In the genomic region with DNA sequence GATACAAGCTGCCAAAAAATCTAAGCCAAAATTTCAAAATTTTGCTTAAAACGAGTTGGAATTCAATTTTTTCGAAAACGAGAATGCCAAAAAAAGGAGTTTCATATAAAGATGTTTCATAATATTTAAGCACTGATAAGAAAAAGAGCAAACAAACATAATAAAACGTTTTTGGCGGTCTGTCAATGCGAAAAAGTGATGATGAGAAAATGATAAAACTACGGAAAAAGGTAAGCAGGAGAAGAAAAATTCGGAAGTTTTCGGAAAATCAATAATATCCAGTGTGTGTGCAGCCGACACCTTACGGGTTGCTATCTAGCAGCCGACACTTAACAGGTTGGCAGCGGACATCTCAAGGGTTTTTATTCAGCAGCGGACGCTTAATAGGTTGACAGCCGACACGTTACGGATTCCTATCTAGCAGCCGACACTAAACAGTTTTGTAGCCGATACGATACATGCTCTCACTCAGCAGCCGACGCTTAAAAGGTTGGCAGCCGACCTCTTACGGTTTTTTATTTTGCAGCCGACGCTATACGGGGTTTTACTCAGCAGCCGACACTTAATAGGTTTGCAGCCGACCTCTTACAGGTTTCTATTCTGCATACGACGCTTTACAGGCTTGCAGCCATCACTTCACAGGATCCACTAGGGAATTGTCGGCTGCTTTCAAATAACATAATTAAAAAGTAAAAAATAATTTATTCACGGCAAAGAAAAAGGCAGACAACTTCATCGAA, we compare ENCODE assay signal across 5 worm cellular contexts.
TF ChIP-seq lines count a peak whose summit lies in the region.

No protein-coding gene starts in this region.

TF ChIP-seq in whole organism, L1 larva, 84 proteins besides CTCF, POLR2A, EP300 and RAD21:
- TF ChIP-seq efl-1 (optimal IDR thresholded peaks at IDR 0.05; lab: Kevin White, UChicago) (no peak), efl-1 (GFP tag; optimal IDR thresholded peaks at IDR 0.05 in 1 of 2; lab: Kevin White, UChicago) (peak in 1 of 2 experiments; percentile 84), C16A3.4 (tag; optimal IDR thresholded peaks at IDR 0.05; lab: Kevin White, UChicago) (no peak), lir-3 (tag; optimal IDR thresholded peaks at IDR 0.05; lab: Kevin White, UChicago; ENCODE audit: poor library complexity) (no peak), snpc-4 (tag; optimal IDR thresholded peaks at IDR 0.05; lab: Kevin White, UChicago) (peak; percentile 89)

TF ChIP-seq in whole organism, L2 larva, 48 proteins besides CTCF, POLR2A, EP300 and RAD21 (continues in another document):
- TF ChIP-seq gmeb-1 (tag; optimal IDR thresholded peaks at IDR 0.05; lab: Kevin White, UChicago) (no peak), nhr-6 (tag; optimal IDR thresholded peaks at IDR 0.05; lab: Kevin White, UChicago) (no peak), sma-9 (GFP tag; optimal IDR thresholded peaks at IDR 0.05; lab: Kevin White, UChicago) (no peak), sma-9 (tag; optimal IDR thresholded peaks at IDR 0.05; lab: Kevin White, UChicago) (no peak), nhr-12 (tag; optimal IDR thresholded peaks at IDR 0.05; lab: Kevin White, UChicago) (no peak), elt-3 (tag; optimal IDR thresholded peaks at IDR 0.05; lab: Kevin White, UChicago) (no peak), dmd-4 (tag; optimal IDR thresholded peaks at IDR 0.05; lab: Kevin White, UChicago) (no peak), Y55F3AM.14 (GFP tag; optimal IDR thresholded peaks at IDR 0.05; lab: Kevin White, UChicago) (no peak), lin-13 (GFP tag; optimal IDR thresholded peaks at IDR 0.05; lab: Kevin White, UChicago) (peak; percentile 16), snpc-4 (tag; optimal IDR thresholded peaks at IDR 0.05; lab: Kevin White, UChicago) (peak; percentile 69), unc-39 (tag; optimal IDR thresholded peaks at IDR 0.05; lab: Kevin White, UChicago) (no peak), ztf-11 (tag; optimal IDR thresholded peaks at IDR 0.05; lab: Kevin White, UChicago) (no peak), nhr-237 (tag; optimal IDR thresholded peaks at IDR 0.05; lab: Kevin White, UChicago) (no peak), aly-2 (tag; optimal IDR thresholded peaks at IDR 0.05; lab: Kevin White, UChicago) (no peak), R02D3.7 (tag; optimal IDR thresholded peaks at IDR 0.05; lab: Kevin White, UChicago) (no peak), sem-4 (tag; optimal IDR thresholded peaks at IDR 0.05; lab: Kevin White, UChicago) (no peak), C34F6.9 (tag; optimal IDR thresholded peaks at IDR 0.05; lab: Kevin White, UChicago) (no peak), fos-1 (tag; optimal IDR thresholded peaks at IDR 0.05; lab: Kevin White, UChicago) (peak; percentile 73), ama-1 (optimal IDR thresholded peaks at IDR 0.05; lab: Kevin White, UChicago) (no peak), sma-3 (GFP tag; optimal IDR thresholded peaks at IDR 0.05; lab: Kevin White, UChicago) (no peak), ZK546.5 (tag; optimal IDR thresholded peaks at IDR 0.05; lab: Kevin White, UChicago) (no peak)

TF ChIP-seq in whole organism, L3 larva, 47 proteins besides CTCF, POLR2A, EP300 and RAD21:
- TF ChIP-seq unc-62 (GFP tag; optimal IDR thresholded peaks at IDR 0.05; lab: Kevin White, UChicago) (no peak), ztf-4 (tag; optimal IDR thresholded peaks at IDR 0.05; lab: Kevin White, UChicago) (no peak), pha-4 (tag; optimal IDR thresholded peaks at IDR 0.05; lab: Kevin White, UChicago) (peak; percentile 27), nhr-23 (tag; optimal IDR thresholded peaks at IDR 0.05; lab: Kevin White, UChicago) (no peak), mdl-1 (tag; optimal IDR thresholded peaks at IDR 0.05; lab: Kevin White, UChicago) (no peak), ceh-82 (tag; optimal IDR thresholded peaks at IDR 0.05; lab: Kevin White, UChicago) (no peak), nhr-43 (tag; optimal IDR thresholded peaks at IDR 0.05; lab: Kevin White, UChicago; ENCODE audit: poor library complexity, severe bottlenecking) (no peak), ama-1 (optimal IDR thresholded peaks at IDR 0.05; lab: Kevin White, UChicago) (peak; percentile 45), nhr-28 (tag; optimal IDR thresholded peaks at IDR 0.05; lab: Kevin White, UChicago) (no peak), daf-12 (tag; optimal IDR thresholded peaks at IDR 0.05; lab: Kevin White, UChicago) (no peak), skn-1 (tag; optimal IDR thresholded peaks at IDR 0.05; lab: Kevin White, UChicago) (no peak), zag-1 (tag; optimal IDR thresholded peaks at IDR 0.05; lab: Kevin White, UChicago) (no peak), elt-2 (tag; optimal IDR thresholded peaks at IDR 0.05; lab: Kevin White, UChicago) (peak; percentile 58), egl-5 (tag; optimal IDR thresholded peaks at IDR 0.05; lab: Kevin White, UChicago) (no peak), ceh-28 (tag; optimal IDR thresholded peaks at IDR 0.05; lab: Kevin White, UChicago) (peak; percentile 18), pqm-1 (tag; optimal IDR thresholded peaks at IDR 0.05; lab: Kevin White, UChicago) (peak; percentile 28), fkh-2 (tag; optimal IDR thresholded peaks at IDR 0.05; lab: Kevin White, UChicago) (no peak), nhr-67 (tag; optimal IDR thresholded peaks at IDR 0.05; lab: Kevin White, UChicago) (no peak), jun-1 (tag; optimal IDR thresholded peaks at IDR 0.05; lab: Kevin White, UChicago) (no peak), snpc-4 (tag; optimal IDR thresholded peaks at IDR 0.05; lab: Kevin White, UChicago) (peak; percentile 89), tbx-2 (tag; optimal IDR thresholded peaks at IDR 0.05; lab: Kevin White, UChicago) (no peak)
TF ChIP-seq in whole organism, L3 larva: peak in this region for 6.

TF ChIP-seq in whole organism, L4 larva, 104 proteins besides CTCF, POLR2A, EP300 and RAD21 (continues in another document):
- no peak for TF ChIP-seq nhr-111 (GFP tag; optimal IDR thresholded peaks at IDR 0.05; lab: Kevin White, UChicago)
- TF ChIP-seq nhr-6 (tag; optimal IDR thresholded peaks at IDR 0.05; lab: Kevin White, UChicago), result no peak
- no peak for TF ChIP-seq set-16 (GFP tag; IDR thresholded peaks at IDR 0.05; lab: Robert Waterston, UW)
- no peak for TF ChIP-seq D1046.2 (GFP tag; IDR thresholded peaks at IDR 0.05; lab: Robert Waterston, UW)
- no peak for TF ChIP-seq Y48G9A.11 (GFP tag; IDR thresholded peaks at IDR 0.05; lab: Robert Waterston, UW)
- no peak for TF ChIP-seq daf-16 (GFP tag; optimal IDR thresholded peaks at IDR 0.05; lab: Kevin White, UChicago)
- TF ChIP-seq daf-16 (tag; optimal IDR thresholded peaks at IDR 0.05; lab: Kevin White, UChicago), result peak; percentile 54
- TF ChIP-seq T20F7.1 (GFP tag; optimal IDR thresholded peaks at IDR 0.05; lab: Kevin White, UChicago), result no peak
- 0 out of 2 replicates have a peak, but pooled peaks have one; percentile 37 for TF ChIP-seq hmg-1.1 (GFP tag; IDR thresholded peaks at IDR 0.05; lab: Robert Waterston, UW)
- no peak for TF ChIP-seq duxl-1 (tag; optimal IDR thresholded peaks at IDR 0.05; lab: Kevin White, UChicago; ENCODE audit: poor library complexity)
- no peak for TF ChIP-seq madf-5 (GFP tag; IDR thresholded peaks at IDR 0.05; lab: Robert Waterston, UW)
- TF ChIP-seq dmd-9 (GFP tag; IDR thresholded peaks at IDR 0.05; lab: Robert Waterston, UW), result no peak
- no peak for TF ChIP-seq Y75B8A.6 (GFP tag; IDR thresholded peaks at IDR 0.05; lab: Robert Waterston, UW)
- no peak for TF ChIP-seq tra-1 (GFP tag; IDR thresholded peaks at IDR 0.05; lab: Robert Waterston, UW)
- TF ChIP-seq lin-13 (GFP tag; optimal IDR thresholded peaks at IDR 0.05; lab: Kevin White, UChicago), result peak; percentile 97
- TF ChIP-seq spr-3 (GFP tag; optimal IDR thresholded peaks at IDR 0.05; lab: Kevin White, UChicago), result no peak
- peak; percentile 39 for TF ChIP-seq dve-1 (tag; optimal IDR thresholded peaks at IDR 0.05; lab: Kevin White, UChicago; ENCODE audit: insufficient read depth)
- TF ChIP-seq lin-29 (GFP tag; IDR thresholded peaks at IDR 0.05; lab: Robert Waterston, UW), result no peak
- TF ChIP-seq nhr-102 (tag; optimal IDR thresholded peaks at IDR 0.05; lab: Kevin White, UChicago), result peak; percentile 5
- no peak for TF ChIP-seq hlh-11 (tag; optimal IDR thresholded peaks at IDR 0.05; lab: Kevin White, UChicago)
- TF ChIP-seq ama-1 (optimal IDR thresholded peaks at IDR 0.05; lab: Kevin White, UChicago), result no peak
- TF ChIP-seq saeg-2 (GFP tag; IDR thresholded peaks at IDR 0.05; lab: Robert Waterston, UW), result no peak

TF ChIP-seq in whole organism, young adult, 124 proteins besides CTCF, POLR2A, EP300 and RAD21:
- no peak for TF ChIP-seq madf-8 (GFP tag; conservative IDR thresholded peaks at IDR 0.05; lab: Robert Waterston, UW)
- peak; percentile 34 for TF ChIP-seq nhr-80 (tag; optimal IDR thresholded peaks at IDR 0.05; lab: Kevin White, UChicago)
- no peak for TF ChIP-seq repo-1 (tag; optimal IDR thresholded peaks at IDR 0.05; lab: Kevin White, UChicago)
- TF ChIP-seq tbp1 (GFP tag; optimal IDR thresholded peaks at IDR 0.05; lab: Kevin White, UChicago), result no peak
- TF ChIP-seq dpl-1 (GFP tag; optimal IDR thresholded peaks at IDR 0.05; lab: Kevin White, UChicago), result no peak
- no peak for TF ChIP-seq ekl-4 (GFP tag; IDR thresholded peaks at IDR 0.05; lab: Robert Waterston, UW)
- no peak for TF ChIP-seq rec-8 (tag; optimal IDR thresholded peaks at IDR 0.05; lab: Kevin White, UChicago)
- 0 out of 2 replicates have a peak, but pooled peaks have one; percentile 7 for TF ChIP-seq zfh-2 (GFP tag; conservative IDR thresholded peaks at IDR 0.05; lab: Robert Waterston, UW)
- no peak for TF ChIP-seq B0336.3 (GFP tag; IDR thresholded peaks at IDR 0.05; lab: Robert Waterston, UW)
- TF ChIP-seq lsy-27 (tag; optimal IDR thresholded peaks at IDR 0.05; lab: Kevin White, UChicago; ENCODE audit: borderline replicate concordance, insufficient read depth), result no peak
- no peak for TF ChIP-seq pha-4 (tag; optimal IDR thresholded peaks at IDR 0.05; lab: Kevin White, UChicago)
- TF ChIP-seq K11D2.4 (GFP tag; IDR thresholded peaks at IDR 0.05; lab: Robert Waterston, UW), result no peak
- no peak for TF ChIP-seq ztf-26 (tag; optimal IDR thresholded peaks at IDR 0.05; lab: Kevin White, UChicago)
- TF ChIP-seq ztf-18 (tag; optimal IDR thresholded peaks at IDR 0.05; lab: Kevin White, UChicago), result no peak
- no peak for TF ChIP-seq snpc-4 (GFP tag; optimal IDR thresholded peaks at IDR 0.05; lab: Kevin White, UChicago)
- peak; percentile 89 to 95 (median 92) for TF ChIP-seq snpc-4 (tag; optimal IDR thresholded peaks at IDR 0.05; lab: Kevin White, UChicago)
